Worm (Caenorhabditis elegans) whole organism, mixed stage, embryonic: ENCODE data around the gene dph-3.

Source experiments
- bed-3 ChIP-seq: fragments of 200-800 bp; sonication (Bioruptor generic); optimal IDR thresholded peaks from 3 replicates; lab custom pipeline; 2018; ENCODE audit warnings: mild to moderate bottlenecking, missing genetic modification characterization, moderate library complexity, missing compliant biosample characterization
- blmp-1 ChIP-seq: fragments of 150-350 bp; optimal IDR thresholded peaks from 2 replicates; lab custom pipeline; 2014; ENCODE audit warnings: missing biosample characterization, missing genetic modification characterization
- ceh-39 ChIP-seq: fragments of 150-350 bp; optimal IDR thresholded peaks from 2 replicates; lab custom pipeline; 2014; ENCODE audit warnings: missing biosample characterization, missing genetic modification characterization
- ceh-43 ChIP-seq: fragments of 200-800 bp; sonication (Bioruptor generic); optimal IDR thresholded peaks from 2 replicates; lab custom pipeline; 2018; ENCODE audit warnings: mild to moderate bottlenecking, missing genetic modification characterization, moderate library complexity, missing compliant biosample characterization
- ces-1 ChIP-seq: fragments of 150-350 bp; optimal IDR thresholded peaks from 2 replicates; lab custom pipeline; 2014; ENCODE audit warnings: missing biosample characterization, missing genetic modification reagents, missing genetic modification characterization
- cnd-1 ChIP-seq: fragments of 200-800 bp; sonication (Bioruptor generic); optimal IDR thresholded peaks from 2 replicates; lab custom pipeline; 2018; ENCODE audit warnings: mild to moderate bottlenecking, missing genetic modification characterization, missing compliant biosample characterization
- drap-1 ChIP-seq: fragments of 200-800 bp; sonication (Bioruptor generic); optimal IDR thresholded peaks from 3 replicates; lab custom pipeline; 2018; ENCODE audit warnings: mild to moderate bottlenecking, missing genetic modification characterization, missing compliant biosample characterization
- elt-1 ChIP-seq: sonication (generic microtip); optimal IDR thresholded peaks from 2 replicates; lab custom pipeline; 2017; ENCODE audit warnings: missing genetic modification characterization, mild to moderate bottlenecking, missing compliant biosample characterization, antibody characterized with exemption, moderate library complexity, borderline replicate concordance; ENCODE audit not compliant: insufficient read depth
- elt-3 ChIP-seq: fragments of 150-350 bp; optimal IDR thresholded peaks from 2 replicates; lab custom pipeline; 2014; ENCODE audit warnings: missing biosample characterization, missing genetic modification characterization
- flh-1 ChIP-seq: fragments of 200-800 bp; sonication (Bioruptor generic); optimal IDR thresholded peaks from 2 replicates; lab custom pipeline; 2018; ENCODE audit warnings: mild to moderate bottlenecking, missing genetic modification characterization, moderate library complexity, missing compliant biosample characterization
- ham-2 ChIP-seq: fragments of 200-800 bp; sonication (Bioruptor generic); optimal IDR thresholded peaks from 2 replicates; lab custom pipeline; 2018; ENCODE audit warnings: mild to moderate bottlenecking, missing genetic modification characterization, missing compliant biosample characterization
- hlh-1 ChIP-seq: fragments of 150-350 bp; optimal IDR thresholded peaks from 2 replicates; lab custom pipeline; 2014; ENCODE audit warnings: missing biosample characterization, missing genetic modification reagents, missing genetic modification characterization
- lin-13 ChIP-seq: fragments of 150-350 bp; optimal IDR thresholded peaks from 2 replicates; lab custom pipeline; 2014; ENCODE audit warnings: missing biosample characterization, missing genetic modification characterization
- lin-32 ChIP-seq: fragments of 200-800 bp; sonication (Bioruptor generic); optimal IDR thresholded peaks from 2 replicates; lab custom pipeline; 2018; ENCODE audit warnings: mild to moderate bottlenecking, missing genetic modification characterization, missing compliant biosample characterization
- lsy-2 ChIP-seq: fragments of 150-350 bp; optimal IDR thresholded peaks from 2 replicates; lab custom pipeline; 2014; ENCODE audit warnings: missing biosample characterization, missing genetic modification characterization
- mab-5 ChIP-seq: fragments of 150-350 bp; optimal IDR thresholded peaks from 2 replicates; lab custom pipeline; 2014; ENCODE audit warnings: missing biosample characterization, missing genetic modification characterization
- mep-1 ChIP-seq: fragments of 150-350 bp; optimal IDR thresholded peaks from 2 replicates; lab custom pipeline; 2017; ENCODE audit warnings: missing biosample characterization, missing genetic modification reagents, missing genetic modification characterization, inconsistent platforms
- mls-2 ChIP-seq: sonication (generic microtip); optimal IDR thresholded peaks from 2 replicates; lab custom pipeline; 2016; ENCODE audit warnings: mild to moderate bottlenecking, missing genetic modification characterization, moderate library complexity, missing compliant biosample characterization
- nhr-2 ChIP-seq: fragments of 150-350 bp; optimal IDR thresholded peaks from 2 replicates; lab custom pipeline; 2014; ENCODE audit warnings: missing biosample characterization, missing genetic modification characterization
- nhr-237 ChIP-seq: fragments of 150-350 bp; optimal IDR thresholded peaks from 2 replicates; lab custom pipeline; 2014; ENCODE audit warnings: missing biosample characterization, missing genetic modification characterization
- nhr-28 ChIP-seq: fragments of 150-350 bp; optimal IDR thresholded peaks from 2 replicates; lab custom pipeline; 2014; ENCODE audit warnings: missing biosample characterization, missing genetic modification characterization
- pha-4 ChIP-seq: fragments of 150-350 bp; optimal IDR thresholded peaks from 2 replicates; lab custom pipeline; 2018; ENCODE audit warnings: missing biosample characterization, missing genetic modification reagents, missing genetic modification characterization
- sem-2 ChIP-seq: fragments of 200-800 bp; sonication (Bioruptor generic); optimal IDR thresholded peaks from 2 replicates; lab custom pipeline; 2018; ENCODE audit warnings: mild to moderate bottlenecking, missing genetic modification characterization, missing compliant biosample characterization
- snpc-4 ChIP-seq: fragments of 150-350 bp; optimal IDR thresholded peaks from 2 replicates; lab custom pipeline; 2014; ENCODE audit warnings: missing biosample characterization, missing genetic modification characterization
- tbx-8 ChIP-seq: fragments of 200-800 bp; sonication (Bioruptor generic); optimal IDR thresholded peaks from 2 replicates; lab custom pipeline; 2018; ENCODE audit warnings: mild to moderate bottlenecking, missing genetic modification characterization, moderate library complexity, missing compliant biosample characterization
- unc-120 ChIP-seq: sonication (generic microtip); optimal IDR thresholded peaks from 2 replicates; lab custom pipeline; 2017; ENCODE audit warnings: missing genetic modification characterization, missing compliant biosample characterization; ENCODE audit not compliant: poor library complexity, severe bottlenecking
- unc-39 ChIP-seq: fragments of 150-350 bp; optimal IDR thresholded peaks from 2 replicates; lab custom pipeline; 2014; ENCODE audit warnings: missing biosample characterization, missing genetic modification characterization
- unc-62 ChIP-seq: fragments of 150-350 bp; optimal IDR thresholded peaks from 2 replicates; lab custom pipeline; 2014; ENCODE audit warnings: missing biosample characterization, missing genetic modification reagents, missing genetic modification characterization
- zip-8 ChIP-seq: fragments of 150-350 bp; optimal IDR thresholded peaks from 2 replicates; lab custom pipeline; 2014; ENCODE audit warnings: missing biosample characterization, missing genetic modification characterization
- ztf-11 ChIP-seq: fragments of 150-350 bp; optimal IDR thresholded peaks from 2 replicates; lab custom pipeline; 2014; ENCODE audit warnings: missing biosample characterization, missing genetic modification characterization

dph-3 gene

DNA sequence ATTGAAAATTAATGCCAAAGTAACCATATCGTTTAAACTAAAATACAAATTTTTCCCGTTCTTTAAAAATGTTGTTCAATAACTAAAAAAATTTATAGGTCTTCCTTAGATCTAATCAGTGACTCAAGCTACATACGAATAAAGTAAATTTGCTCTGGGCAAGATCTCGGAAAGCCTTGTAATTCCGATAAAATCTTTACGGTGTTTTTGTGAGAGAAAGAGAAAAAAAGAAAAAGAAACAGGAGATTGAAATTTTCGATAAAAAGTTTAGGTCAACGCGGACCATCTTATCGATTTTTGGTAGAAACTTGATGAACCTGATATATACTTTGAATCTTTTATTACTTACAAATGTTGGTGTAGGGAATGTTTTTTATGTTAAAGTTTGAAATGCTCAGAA is 16.2 kb downstream of the dph-3 start:
- TF ChIP-seq flh-1 (GFP tag; lab: Kevin White, UChicago) (no peak), ztf-11 (tag; lab: Kevin White, UChicago) (no peak), unc-39 (tag; lab: Kevin White, UChicago) (no peak), blmp-1 (tag; lab: Kevin White, UChicago) (no peak), tbx-8 (GFP tag; lab: Kevin White, UChicago) (no peak), ham-2 (GFP tag; lab: Kevin White, UChicago) (no peak), mep-1 (tag; lab: Kevin White, UChicago) (no peak), snpc-4 (tag; lab: Kevin White, UChicago) (no peak), sem-2 (no peak), nhr-28 (tag; lab: Kevin White, UChicago) (no peak), nhr-2 (tag; lab: Kevin White, UChicago) (no peak), drap-1 (no peak), unc-120 (tag; lab: Kevin White, UChicago) (no peak), ceh-39 (tag; lab: Kevin White, UChicago) (no peak)

ce11 chrIV:9724948-9725347 is 18.0 kb downstream of the dph-3 start, which contains the start of the genes nhr-138 and C28D4.18:
nhr-138 (plus strand) TSS chrIV:9725251.
C28D4.18 (plus strand) TSS chrIV:9725280.
- no peak for TF ChIP-seq ceh-39 (tag; lab: Kevin White, UChicago)
- no peak for TF ChIP-seq lin-32 (GFP tag; lab: Kevin White, UChicago)
- TF ChIP-seq, all 35 proteins: peak for 0

DNA sequence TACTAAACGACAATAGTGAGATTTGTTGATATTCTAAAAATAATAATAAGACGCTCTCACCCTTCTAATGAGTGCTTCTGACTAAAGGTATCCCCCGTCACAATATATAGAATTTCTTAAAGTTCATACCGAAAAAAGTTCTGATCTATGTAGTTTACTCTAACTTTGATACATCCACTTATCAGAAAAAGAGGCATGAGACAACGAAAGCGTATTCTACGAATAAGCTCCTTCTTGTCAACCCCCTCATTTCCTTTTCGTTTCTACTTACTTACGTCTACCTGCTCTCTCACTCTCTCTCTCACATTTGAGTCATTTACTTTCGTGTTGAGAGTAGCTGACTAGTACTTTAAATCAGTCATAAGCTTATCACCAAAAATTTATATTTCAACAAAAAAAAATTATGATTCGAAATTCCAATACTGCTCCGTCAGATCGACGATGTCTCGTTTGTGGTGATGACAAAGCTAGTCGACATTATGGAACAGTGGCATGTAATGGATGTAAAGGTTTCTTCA is 18.6 kb downstream of the dph-3 start:
- TF ChIP-seq pha-4 (tag; lab: Kevin White, UChicago) (no peak), nhr-28 (tag; lab: Kevin White, UChicago) (no peak), mab-5 (tag; lab: Kevin White, UChicago) (no peak), blmp-1 (tag; lab: Kevin White, UChicago) (no peak), flh-1 (GFP tag; lab: Kevin White, UChicago) (no peak), unc-62 (GFP tag; lab: Kevin White, UChicago) (no peak), zip-8 (tag; lab: Kevin White, UChicago) (no peak), cnd-1 (tag; lab: Kevin White, UChicago) (no peak)
- TF ChIP-seq, all 35 proteins: peak for 0

ce11 chrIV:9727217-9727616 is 20.3 kb downstream of the dph-3 start:
- TF ChIP-seq lin-13 (tag; lab: Kevin White, UChicago) = no peak
- no peak for TF ChIP-seq pha-4 (tag; lab: Kevin White, UChicago)
- no peak for TF ChIP-seq hlh-1 (tag; lab: Kevin White, UChicago)
- TF ChIP-seq flh-1 (GFP tag; lab: Kevin White, UChicago) = no peak
- no peak for TF ChIP-seq bed-3 (GFP tag; lab: Kevin White, UChicago)
- no peak for TF ChIP-seq zip-8 (tag; lab: Kevin White, UChicago)
- no peak for TF ChIP-seq mls-2 (tag; lab: Kevin White, UChicago)
- no peak for TF ChIP-seq lin-32 (GFP tag; lab: Kevin White, UChicago)
- no peak for TF ChIP-seq lsy-2 (tag; lab: Kevin White, UChicago)
- TF ChIP-seq ceh-43 (GFP tag; lab: Kevin White, UChicago) = no peak
- TF ChIP-seq sem-2 = no peak
- TF ChIP-seq unc-39 (tag; lab: Kevin White, UChicago) = no peak
- TF ChIP-seq ztf-11 (tag; lab: Kevin White, UChicago) = no peak
- no peak for TF ChIP-seq elt-1 (tag; lab: Kevin White, UChicago)

DNA sequence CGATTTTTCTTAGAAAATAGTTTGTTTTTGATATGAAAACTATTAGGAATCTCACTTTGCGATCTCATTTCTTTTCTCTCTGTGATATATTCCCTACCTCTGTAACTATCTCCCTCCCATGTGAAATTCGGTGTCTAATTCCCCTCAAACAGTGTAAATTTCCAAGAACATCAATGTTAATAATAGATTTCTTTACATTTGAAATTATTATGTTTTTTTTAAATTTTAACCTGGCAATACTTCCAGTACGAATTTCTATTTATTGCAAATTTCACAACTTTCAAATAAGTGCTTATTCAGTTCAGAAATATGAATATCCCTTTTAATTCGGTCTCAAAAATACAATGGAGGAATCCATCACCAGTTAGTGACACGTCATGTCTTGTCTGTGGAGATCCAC is 21.4 kb downstream of the dph-3 start, which contains the start of gene nhr-100:
Gene nhr-100 (plus strand): TSS at position 301 of the 400 bp plus-strand sequence.
- no peak for TF ChIP-seq blmp-1 (tag; lab: Kevin White, UChicago)
- TF ChIP-seq ces-1 (GFP tag; lab: Kevin White, UChicago) = no peak
- no peak for TF ChIP-seq ceh-39 (tag; lab: Kevin White, UChicago)
- TF ChIP-seq unc-62 (GFP tag; lab: Kevin White, UChicago) = no peak
- TF ChIP-seq mab-5 (tag; lab: Kevin White, UChicago) = no peak
- no peak for TF ChIP-seq elt-3
- no peak for TF ChIP-seq nhr-237 (tag; lab: Kevin White, UChicago)
- TF ChIP-seq elt-1 (tag; lab: Kevin White, UChicago) = no peak
- no peak for TF ChIP-seq nhr-2 (tag; lab: Kevin White, UChicago)
